Worm (Caenorhabditis elegans) whole organism, L3 larva: Measurements from ENCODE around the gene sdz-16.

Experiments
- R02D3.7 ChIP-seq: fragments of 150-350 bp; optimal IDR thresholded peaks from 2 replicates; lab custom pipeline; 2014; ENCODE audit warnings: missing biosample characterization, missing genetic modification characterization
- ZK546.5 ChIP-seq: sonication (generic microtip); optimal IDR thresholded peaks from 2 replicates; lab custom pipeline; 2017; ENCODE audit warnings: missing biosample characterization, missing genetic modification characterization
- ama-1 ChIP-seq: fragments of 150-350 bp; optimal IDR thresholded peaks from 2 replicates; lab custom pipeline; 2018
- ceh-16 ChIP-seq: sonication (generic microtip); optimal IDR thresholded peaks from 2 replicates; lab custom pipeline; 2017; ENCODE audit warnings: missing biosample characterization, missing genetic modification characterization
- ceh-28 ChIP-seq: fragments of 150-350 bp; optimal IDR thresholded peaks from 2 replicates; lab custom pipeline; 2014; ENCODE audit warnings: missing biosample characterization, missing genetic modification reagents, missing genetic modification characterization
- ceh-82 ChIP-seq: fragments of 150-350 bp; optimal IDR thresholded peaks from 2 replicates; lab custom pipeline; 2014; ENCODE audit warnings: missing biosample characterization, missing genetic modification characterization
- ceh-9 ChIP-seq: sonication (generic microtip); optimal IDR thresholded peaks from 2 replicates; lab custom pipeline; 2018; ENCODE audit warnings: missing biosample characterization, missing genetic modification characterization
- daf-12 ChIP-seq: fragments of 150-350 bp; optimal IDR thresholded peaks from 2 replicates; lab custom pipeline; 2014; ENCODE audit warnings: missing biosample characterization, missing genetic modification reagents, missing genetic modification characterization
- egl-27 ChIP-seq: sonication (generic microtip); optimal IDR thresholded peaks from 4 replicates; lab custom pipeline; 2017; ENCODE audit warnings: missing biosample characterization, missing genetic modification reagents, missing genetic modification characterization
- egl-5 ChIP-seq: fragments of 150-350 bp; optimal IDR thresholded peaks from 2 replicates; lab custom pipeline; 2017; ENCODE audit warnings: missing biosample characterization, missing genetic modification reagents, missing genetic modification characterization, inconsistent platforms
- elt-1 ChIP-seq: fragments of 150-350 bp; optimal IDR thresholded peaks from 2 replicates; lab custom pipeline; 2014; ENCODE audit warnings: missing biosample characterization, missing genetic modification characterization
- elt-2 ChIP-seq: sonication (generic microtip); optimal IDR thresholded peaks from 2 replicates; lab custom pipeline; 2016; ENCODE audit warnings: missing genetic modification reagents, mild to moderate bottlenecking, missing genetic modification characterization, missing compliant biosample characterization
- elt-3 ChIP-seq, 3 experiments: fragments of 150-350 bp in 1 of 3; sonication (generic microtip) in 2 of 3; optimal IDR thresholded peaks; 2 replicates in 2 of 3; 4 replicates in 1 of 3; lab custom pipeline; 2014 to 2017; ENCODE audit warnings: missing biosample characterization in 3 of 3, missing genetic modification characterization in 3 of 3
- fkh-2 ChIP-seq: fragments of 150-350 bp; optimal IDR thresholded peaks from 2 replicates; lab custom pipeline; 2014; ENCODE audit warnings: missing biosample characterization, missing genetic modification reagents, missing genetic modification characterization
- fos-1 ChIP-seq: fragments of 150-350 bp; optimal IDR thresholded peaks from 2 replicates; lab custom pipeline; 2014; ENCODE audit warnings: missing biosample characterization, missing genetic modification characterization
- hmg-11 ChIP-seq: sonication (generic microtip); optimal IDR thresholded peaks from 2 replicates; lab custom pipeline; 2016; ENCODE audit warnings: missing genetic modification characterization, missing compliant biosample characterization
- lin-39 ChIP-seq: fragments of 150-350 bp; optimal IDR thresholded peaks from 2 replicates; lab custom pipeline; 2018; ENCODE audit warnings: missing biosample characterization, missing genetic modification reagents, missing genetic modification characterization
- mdl-1 ChIP-seq: fragments of 150-350 bp; optimal IDR thresholded peaks from 2 replicates; lab custom pipeline; 2014; ENCODE audit warnings: missing biosample characterization, missing genetic modification characterization
- nhr-25 ChIP-seq: sonication (generic microtip); optimal IDR thresholded peaks from 2 replicates; lab custom pipeline; 2017; ENCODE audit warnings: missing biosample characterization, missing genetic modification characterization
- nhr-28 ChIP-seq: fragments of 150-350 bp; optimal IDR thresholded peaks from 2 replicates; lab custom pipeline; 2014; ENCODE audit warnings: missing biosample characterization, missing genetic modification characterization
- nhr-76 ChIP-seq: fragments of 150-350 bp; sonication (generic microtip); optimal IDR thresholded peaks from 5 replicates; lab custom pipeline; 2014; ENCODE audit warnings: missing biosample characterization, missing genetic modification characterization
- nhr-77 ChIP-seq: fragments of 150-350 bp; optimal IDR thresholded peaks from 2 replicates; lab custom pipeline; 2014; ENCODE audit warnings: missing biosample characterization, missing genetic modification characterization
- pha-4 ChIP-seq: fragments of 150-350 bp; optimal IDR thresholded peaks from 2 replicates; lab custom pipeline; 2014; ENCODE audit warnings: missing biosample characterization, missing genetic modification reagents, missing genetic modification characterization
- pqm-1 ChIP-seq: fragments of 150-350 bp; optimal IDR thresholded peaks from 2 replicates; lab custom pipeline; 2017; ENCODE audit warnings: missing biosample characterization, missing genetic modification characterization, inconsistent platforms
- skn-1 ChIP-seq: fragments of 150-350 bp; optimal IDR thresholded peaks from 2 replicates; lab custom pipeline; 2014; ENCODE audit warnings: missing biosample characterization, missing genetic modification characterization
- snpc-4 ChIP-seq: fragments of 150-350 bp; optimal IDR thresholded peaks from 2 replicates; lab custom pipeline; 2014; ENCODE audit warnings: missing biosample characterization, missing genetic modification characterization
- tbx-2 ChIP-seq: sonication (generic microtip); optimal IDR thresholded peaks from 2 replicates; lab custom pipeline; 2016; ENCODE audit warnings: mild to moderate bottlenecking, missing genetic modification characterization, missing compliant biosample characterization
- unc-39 ChIP-seq: sonication (generic microtip); optimal IDR thresholded peaks from 4 replicates; lab custom pipeline; 2017; ENCODE audit warnings: missing biosample characterization, missing genetic modification characterization
- unc-62 ChIP-seq: fragments of 150-350 bp; sonication (generic microtip); optimal IDR thresholded peaks from 4 replicates; lab custom pipeline; 2014; ENCODE audit warnings: missing biosample characterization, missing genetic modification reagents, missing genetic modification characterization
- ztf-11 ChIP-seq: fragments of 150-350 bp; optimal IDR thresholded peaks from 2 replicates; lab custom pipeline; 2014; ENCODE audit warnings: missing biosample characterization, missing genetic modification characterization
- ztf-4 ChIP-seq: fragments of 150-350 bp; optimal IDR thresholded peaks from 2 replicates; lab custom pipeline; 2014; ENCODE audit warnings: missing biosample characterization, missing genetic modification characterization

The sdz-16 gene

DNA sequence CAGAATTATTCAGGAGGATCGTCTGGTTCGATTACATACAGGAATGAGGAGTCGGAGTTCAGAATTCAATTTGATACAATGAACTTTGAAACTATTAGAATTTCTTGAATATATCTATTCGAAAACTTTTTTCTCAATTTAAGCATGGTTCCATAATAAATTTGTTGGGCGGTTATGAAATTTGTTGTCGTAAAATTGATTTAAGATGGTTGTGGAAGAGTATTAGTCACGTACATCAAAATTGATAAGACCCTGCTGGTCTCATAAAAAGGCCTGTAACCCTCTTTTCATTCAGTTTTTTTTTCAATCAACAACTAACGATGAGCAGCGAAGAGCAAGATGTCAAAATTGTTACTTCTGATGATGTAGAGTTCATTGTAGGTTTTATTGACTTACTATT, 19.8 kb upstream of the sdz-16 start, which contains the start of gene skr-5:
TSS of gene skr-5 (plus strand) at position 301 of the 400 bp plus-strand sequence.
- peak; percentile 28 for TF ChIP-seq pqm-1 (tag; lab: Kevin White, UChicago)
- TF ChIP-seq elt-2 (tag; lab: Kevin White, UChicago), result peak; percentile 40
- no peak for TF ChIP-seq ZK546.5 (tag; lab: Kevin White, UChicago)

DNA sequence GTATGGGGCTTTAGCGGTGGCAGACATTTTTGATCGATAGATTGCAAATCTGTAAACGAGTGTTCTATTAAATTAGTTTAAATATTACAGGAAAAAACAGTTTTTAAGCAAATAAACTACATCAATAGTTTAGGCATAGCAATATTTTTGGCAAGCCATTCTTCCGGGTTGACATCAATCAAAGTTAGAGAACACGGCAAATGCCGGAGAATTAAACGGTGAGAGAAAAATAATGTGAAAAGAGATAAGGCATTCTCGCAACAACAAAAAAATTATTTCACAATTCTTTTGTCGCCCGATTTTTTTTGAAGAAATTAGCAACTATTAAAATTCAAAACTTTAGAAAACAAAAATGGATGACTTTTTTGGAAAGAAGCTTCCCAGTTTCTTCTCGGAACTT, 17.1 kb upstream of the sdz-16 start, which contains the start of the genes fbxa-188 and fbxa-189:
TSS of gene fbxa-188 (minus strand) at position 51 of the 400 bp plus-strand sequence.
TSS of gene fbxa-189 (plus strand) at position 339 of the 400 bp plus-strand sequence.
- TF ChIP-seq fkh-2 (tag; lab: Kevin White, UChicago) (no peak), elt-2 (tag; lab: Kevin White, UChicago) (peak; percentile 51), pha-4 (peak; percentile 25), pqm-1 (tag; lab: Kevin White, UChicago) (peak; percentile 6), ama-1 (no peak), nhr-25 (no peak), elt-1 (tag; lab: Kevin White, UChicago) (no peak), unc-62 (no peak)

DNA sequence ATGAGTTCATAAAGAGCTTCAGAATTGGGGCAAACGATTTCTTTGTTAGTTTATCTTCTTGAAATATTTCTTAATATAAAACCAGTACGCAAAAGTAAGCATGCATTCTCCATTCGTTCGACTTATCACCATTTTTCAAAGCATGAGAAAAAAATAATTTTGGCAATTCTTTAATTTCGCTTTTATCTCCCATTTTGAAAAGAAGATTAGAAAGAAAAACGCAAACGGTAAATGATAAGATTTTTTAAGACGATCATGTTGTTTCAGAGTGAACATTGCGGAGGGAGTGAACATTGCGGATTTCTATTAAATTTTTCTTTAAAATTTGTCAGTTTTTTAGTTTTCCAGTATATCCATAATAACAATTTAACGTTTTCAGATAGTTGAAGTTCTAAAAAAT, 11.6 kb upstream of the sdz-16 start:
- TF ChIP-seq snpc-4 (tag; lab: Kevin White, UChicago) (no peak), elt-2 (tag; lab: Kevin White, UChicago) (peak; percentile 60)

DNA sequence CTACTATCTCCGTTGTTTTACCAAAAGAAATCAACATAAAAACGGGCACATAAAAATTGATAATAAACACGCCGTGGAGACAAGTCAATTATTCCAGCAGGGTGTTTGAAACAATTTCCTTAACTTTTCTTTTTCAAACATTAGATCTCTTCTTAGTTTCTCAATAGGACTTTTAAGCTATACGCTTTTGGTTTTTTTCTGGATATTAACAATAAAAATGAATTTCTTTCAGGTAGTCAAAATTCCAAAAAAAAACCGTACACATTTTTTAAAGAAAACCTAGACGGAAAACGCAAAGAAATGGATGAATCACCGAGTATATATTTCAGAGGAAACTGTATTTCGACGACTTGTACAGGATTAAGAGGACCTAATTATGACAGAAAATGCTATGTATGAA, 3.6 kb upstream of the sdz-16 start, which contains the start of gene fbxa-185:
TSS of gene fbxa-185 (plus strand) at position 301 of the 400 bp plus-strand sequence.
- TF ChIP-seq egl-27 (no peak), nhr-28 (tag; lab: Kevin White, UChicago) (no peak), fos-1 (tag; lab: Kevin White, UChicago) (no peak), ceh-16 (tag; lab: Kevin White, UChicago) (no peak)

DNA sequence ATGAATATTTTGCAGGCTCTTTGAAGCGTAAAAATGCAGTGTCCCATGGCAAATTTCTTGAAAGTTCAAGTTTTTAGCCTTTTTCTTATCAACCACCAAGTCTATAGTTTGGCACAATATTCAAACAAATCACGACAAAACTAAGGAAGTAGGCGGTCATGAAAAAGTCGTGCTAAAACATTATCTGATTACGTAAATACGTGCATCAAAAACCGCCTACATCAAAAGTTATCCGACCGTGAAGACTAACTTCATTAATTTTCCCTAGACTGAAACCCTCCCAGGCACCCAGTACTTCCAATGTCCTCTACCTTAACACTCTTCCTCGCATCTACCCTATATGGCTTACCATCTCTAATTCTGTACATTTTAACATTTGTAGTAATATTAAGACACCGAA, 730 bp upstream of the sdz-16 start, which contains the start of gene srg-44:
TSS of gene srg-44 (plus strand) at position 301 of the 400 bp plus-strand sequence.
- no peak for TF ChIP-seq daf-12 (tag; lab: Kevin White, UChicago)
- TF ChIP-seq hmg-11, result no peak
- no peak for TF ChIP-seq unc-39 (tag; lab: Kevin White, UChicago)
- no peak for TF ChIP-seq nhr-76 (tag; lab: Kevin White, UChicago)
- no peak for TF ChIP-seq ZK546.5 (tag; lab: Kevin White, UChicago)
- no peak for TF ChIP-seq egl-5 (tag; lab: Kevin White, UChicago)
- TF ChIP-seq fos-1 (tag; lab: Kevin White, UChicago), result no peak
- no peak for TF ChIP-seq mdl-1 (tag; lab: Kevin White, UChicago)
- no peak for TF ChIP-seq ceh-82 (tag; lab: Kevin White, UChicago)
- TF ChIP-seq R02D3.7 (tag; lab: Kevin White, UChicago), result no peak
- TF ChIP-seq ceh-9, result no peak
- TF ChIP-seq nhr-28 (tag; lab: Kevin White, UChicago), result no peak
- TF ChIP-seq ceh-16 (tag; lab: Kevin White, UChicago), result no peak
- no peak for TF ChIP-seq elt-3 (tag; optimal IDR thresholded peaks at IDR 0.05; lab: Kevin White, UChicago)
- no peak for TF ChIP-seq skn-1 (tag; lab: Kevin White, UChicago)
- TF ChIP-seq tbx-2 (tag; lab: Kevin White, UChicago), result no peak
- no peak for TF ChIP-seq ceh-28
- TF ChIP-seq egl-27, result no peak

DNA sequence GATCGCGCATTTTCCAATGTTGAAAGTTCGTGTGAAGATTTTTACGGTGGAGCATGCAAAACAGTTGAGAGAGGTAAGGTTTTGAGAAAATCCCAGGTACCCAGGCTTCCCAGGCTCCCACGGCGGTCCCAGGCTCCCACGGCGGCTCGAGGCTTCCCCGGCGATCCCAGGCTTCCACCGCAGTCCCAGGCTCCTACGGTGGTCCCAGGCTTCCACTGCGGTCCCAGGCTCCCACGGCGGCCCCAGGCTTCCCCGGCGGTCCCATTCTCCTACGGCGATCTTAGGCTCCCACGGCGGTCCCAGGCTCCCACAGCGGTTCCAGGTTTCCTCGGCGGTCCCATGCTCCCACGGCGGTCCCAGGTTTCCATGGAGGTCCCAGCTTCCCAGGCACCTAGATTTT, 3.9 kb downstream of the sdz-16 start:
- no peak for TF ChIP-seq ceh-9
- no peak for TF ChIP-seq lin-39 (tag; lab: Kevin White, UChicago)
- TF ChIP-seq nhr-77, result no peak
- TF ChIP-seq, all 47 proteins: peak for 0

DNA sequence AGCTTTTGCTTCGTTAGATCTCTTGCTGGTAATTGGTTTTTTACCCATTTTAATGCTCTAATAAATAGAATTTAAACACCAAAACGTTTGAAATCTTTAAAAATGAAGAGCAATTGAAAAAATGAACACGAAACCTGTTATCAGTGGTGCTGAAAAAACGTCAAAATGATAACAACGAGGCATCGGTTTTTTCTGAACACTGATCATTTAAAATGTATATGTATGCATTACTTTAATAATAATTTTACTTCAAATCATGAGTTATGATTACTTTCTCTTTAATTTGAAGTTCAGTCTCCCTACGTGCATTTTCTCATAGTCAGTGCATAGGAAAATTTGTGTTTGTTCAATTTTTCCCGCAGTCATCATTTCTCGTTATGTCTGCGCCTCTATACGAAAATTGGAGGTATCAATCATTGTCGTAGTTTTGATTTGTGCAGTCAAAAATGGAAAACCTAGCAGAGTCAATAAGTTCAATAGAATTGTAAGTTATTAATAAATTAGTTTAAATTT, 5.3 kb downstream of the sdz-16 start, which contains the start of gene F31E9.3:
TSS of gene F31E9.3 (plus strand) at position 194 of the 513 bp plus-strand sequence.
- TF ChIP-seq elt-2 (tag; lab: Kevin White, UChicago) (peak; percentile 70), pha-4 (peak; percentile 13), ztf-4 (tag; lab: Kevin White, UChicago) (no peak), ztf-11 (tag; lab: Kevin White, UChicago) (no peak)
- TF ChIP-seq, all 47 proteins: peak for 2
